Worm (Caenorhabditis elegans): ENCODE results near the gene srz-58.

DNA sequence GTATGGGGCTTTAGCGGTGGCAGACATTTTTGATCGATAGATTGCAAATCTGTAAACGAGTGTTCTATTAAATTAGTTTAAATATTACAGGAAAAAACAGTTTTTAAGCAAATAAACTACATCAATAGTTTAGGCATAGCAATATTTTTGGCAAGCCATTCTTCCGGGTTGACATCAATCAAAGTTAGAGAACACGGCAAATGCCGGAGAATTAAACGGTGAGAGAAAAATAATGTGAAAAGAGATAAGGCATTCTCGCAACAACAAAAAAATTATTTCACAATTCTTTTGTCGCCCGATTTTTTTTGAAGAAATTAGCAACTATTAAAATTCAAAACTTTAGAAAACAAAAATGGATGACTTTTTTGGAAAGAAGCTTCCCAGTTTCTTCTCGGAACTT, 26.9 kb downstream of the srz-58 start, which contains the start of the genes fbxa-188 and fbxa-189:
- TF ChIP-seq cog-1 (tag; optimal IDR thresholded peaks at IDR 0.05) = no peak
- TF ChIP-seq tab-1 (GFP tag; IDR thresholded peaks at IDR 0.05) = no peak
- no peak for TF ChIP-seq ztf-29 (GFP tag; IDR thresholded peaks at IDR 0.05)
